Worm (Caenorhabditis elegans) whole organism, L4 larva: Measurements from ENCODE around the gene ZK455.5.

Source experiments
- F37D6.2 ChIP-seq: sonication (generic microtip); optimal IDR thresholded peaks from 2 replicates; lab custom pipeline; 2016; ENCODE audit warnings: mild to moderate bottlenecking, missing genetic modification characterization, missing compliant biosample characterization
- T20F7.1 ChIP-seq: fragments of 200-800 bp; sonication (Bioruptor generic); optimal IDR thresholded peaks from 2 replicates; lab custom pipeline; 2018; ENCODE audit warnings: mild to moderate bottlenecking, missing genetic modification characterization, missing compliant biosample characterization
- Y105C5A.15 ChIP-seq: fragments of 200-800 bp; sonication (Bioruptor generic); IDR thresholded peaks from 2 replicates; pipeline ENCODE4 v1.3.6; 2022; ENCODE audit warnings: missing genetic modification characterization, missing compliant biosample characterization
- Y5F2A.4 ChIP-seq: fragments of 200-800 bp; sonication (Bioruptor generic); optimal IDR thresholded peaks from 2 replicates; lab custom pipeline; 2018; ENCODE audit warnings: mild to moderate bottlenecking, missing genetic modification characterization, missing compliant biosample characterization
- Y75B8A.6 ChIP-seq: fragments of 200-800 bp; sonication (Bioruptor generic); IDR thresholded peaks from 2 replicates; pipeline ENCODE4 v1.3.6; 2022; ENCODE audit warnings: missing genetic modification reagents, missing genetic modification characterization, missing compliant biosample characterization
- aha-1 ChIP-seq: fragments of 150-350 bp; peaks from one replicate; lab custom pipeline; 2014; ENCODE audit warnings: missing biosample characterization, missing genetic modification characterization
- ceh-20 ChIP-seq: fragments of 200-800 bp; sonication (Bioruptor generic); IDR thresholded peaks from 2 replicates; pipeline ENCODE4 v1.3.6; 2022; ENCODE audit warnings: missing genetic modification reagents, missing genetic modification characterization, missing compliant biosample characterization
- ceh-82 ChIP-seq: sonication (generic microtip); optimal IDR thresholded peaks from 2 replicates; lab custom pipeline; 2017; ENCODE audit warnings: missing biosample characterization, missing genetic modification characterization
- ces-1 ChIP-seq: fragments of 150-350 bp; sonication (generic microtip); optimal IDR thresholded peaks from 4 replicates; lab custom pipeline; 2014; ENCODE audit warnings: missing biosample characterization, missing genetic modification reagents, missing genetic modification characterization
- cey-2 ChIP-seq: sonication (generic microtip); optimal IDR thresholded peaks from 3 replicates; lab custom pipeline; 2017; ENCODE audit warnings: missing genetic modification characterization, mild to moderate bottlenecking, missing compliant biosample characterization, antibody characterized with exemption, borderline replicate concordance; ENCODE audit not compliant: insufficient read depth
- ctbp-1 ChIP-seq: fragments of 200-800 bp; sonication (Bioruptor generic); IDR thresholded peaks from 2 replicates; pipeline ENCODE4 v1.3.6; 2022; ENCODE audit warnings: missing genetic modification reagents, missing genetic modification characterization, missing compliant biosample characterization
- daf-16 ChIP-seq, 3 experiments: sonication (generic microtip); optimal IDR thresholded peaks; 2 replicates each; lab custom pipeline; 2016 to 2017; ENCODE audit warnings: missing genetic modification characterization in 3 of 3, missing genetic modification reagents in 3 of 3, mild to moderate bottlenecking in 2 of 3, missing compliant biosample characterization in 2 of 3, missing biosample characterization in 1 of 3, moderate library complexity in 1 of 3
- daf-8 ChIP-seq: fragments of 200-800 bp; sonication (Bioruptor generic); IDR thresholded peaks from 2 replicates; pipeline ENCODE4 v1.3.6; 2022; ENCODE audit warnings: missing genetic modification characterization, missing compliant biosample characterization
- dmd-6 ChIP-seq: fragments of 200-800 bp; sonication (Bioruptor generic); IDR thresholded peaks from 2 replicates; pipeline ENCODE4 v1.3.6; 2022; ENCODE audit warnings: missing genetic modification reagents, missing genetic modification characterization, missing compliant biosample characterization
- dmd-9 ChIP-seq: fragments of 200-800 bp; sonication (Bioruptor generic); IDR thresholded peaks from 2 replicates; pipeline ENCODE4 v1.3.6; 2022; ENCODE audit warnings: missing genetic modification reagents, missing genetic modification characterization, missing compliant biosample characterization
- dve-1 ChIP-seq: sonication (generic microtip); optimal IDR thresholded peaks from 2 replicates; lab custom pipeline; 2017; ENCODE audit warnings: antibody characterized with exemption, mild to moderate bottlenecking, missing genetic modification characterization, missing compliant biosample characterization; ENCODE audit not compliant: insufficient read depth
- fos-1 ChIP-seq: fragments of 150-350 bp; optimal IDR thresholded peaks from 2 replicates; lab custom pipeline; 2014; ENCODE audit warnings: missing biosample characterization, missing genetic modification characterization
- gei-8 ChIP-seq: fragments of 200-800 bp; sonication (Bioruptor generic); optimal IDR thresholded peaks from 2 replicates; lab custom pipeline; 2018; ENCODE audit warnings: mild to moderate bottlenecking, missing genetic modification characterization, missing compliant biosample characterization
- hlh-11 ChIP-seq: fragments of 200-800 bp; sonication (Bioruptor generic); optimal IDR thresholded peaks from 2 replicates; lab custom pipeline; 2018; ENCODE audit warnings: mild to moderate bottlenecking, missing genetic modification characterization, missing compliant biosample characterization
- hlh-30 ChIP-seq: sonication (generic microtip); optimal IDR thresholded peaks from 2 replicates; lab custom pipeline; 2017; ENCODE audit warnings: antibody characterized with exemption, mild to moderate bottlenecking, missing genetic modification characterization, missing compliant biosample characterization; ENCODE audit not compliant: insufficient read depth
- lin-15B ChIP-seq: fragments of 150-350 bp; sonication (generic microtip); optimal IDR thresholded peaks from 3 replicates; lab custom pipeline; 2014; ENCODE audit warnings: missing biosample characterization, missing genetic modification characterization
- lin-29 ChIP-seq: fragments of 200-800 bp; sonication (Bioruptor generic); IDR thresholded peaks from 2 replicates; pipeline ENCODE4 v1.3.6; 2022; ENCODE audit warnings: missing genetic modification reagents, missing genetic modification characterization, missing compliant biosample characterization
- lin-39 ChIP-seq: fragments of 150-350 bp; optimal IDR thresholded peaks from 2 replicates; lab custom pipeline; 2014; ENCODE audit warnings: missing biosample characterization, missing genetic modification reagents, missing genetic modification characterization
- madf-5 ChIP-seq, 2 experiments: fragments of 200-800 bp; sonication (Bioruptor generic); IDR thresholded peaks; 2 replicates each; pipeline ENCODE4 v1.3.6; 2022; ENCODE audit warnings: missing compliant biosample characterization in 2 of 2, missing genetic modification characterization in 2 of 2
- madf-9 ChIP-seq: fragments of 200-800 bp; sonication (Bioruptor generic); conservative IDR thresholded peaks from 2 replicates; pipeline ENCODE4 v1.3.6; 2022; ENCODE audit warnings: missing genetic modification reagents, missing genetic modification characterization, missing compliant biosample characterization
- mdt-29 ChIP-seq: fragments of 200-800 bp; sonication (Bioruptor generic); IDR thresholded peaks from 2 replicates; pipeline ENCODE4 v1.3.6; 2022; ENCODE audit warnings: missing genetic modification reagents, missing genetic modification characterization, missing compliant biosample characterization
- mep-1 ChIP-seq: fragments of 150-350 bp; sonication (generic microtip); optimal IDR thresholded peaks from 3 replicates; lab custom pipeline; 2014; ENCODE audit warnings: missing biosample characterization, missing genetic modification characterization
- mes-2 ChIP-seq: sonication (generic microtip); optimal IDR thresholded peaks from 2 replicates; lab custom pipeline; 2016; ENCODE audit warnings: missing genotype, mild to moderate bottlenecking, missing genetic modification characterization, missing compliant biosample characterization; ENCODE audit not compliant: poor library complexity, severe bottlenecking
- nhr-10 ChIP-seq: fragments of 150-350 bp; optimal IDR thresholded peaks from 2 replicates; lab custom pipeline; 2014; ENCODE audit warnings: missing biosample characterization, missing genetic modification characterization
- nhr-111 ChIP-seq: fragments of 200-800 bp; sonication (Bioruptor generic); optimal IDR thresholded peaks from 2 replicates; lab custom pipeline; 2018; ENCODE audit warnings: mild to moderate bottlenecking, missing genetic modification characterization, missing compliant biosample characterization
- nhr-28 ChIP-seq: fragments of 150-350 bp; optimal IDR thresholded peaks from 2 replicates; lab custom pipeline; 2014; ENCODE audit warnings: missing biosample characterization, missing genetic modification characterization
- nhr-42 ChIP-seq: fragments of 200-800 bp; sonication (Bioruptor generic); IDR thresholded peaks from 2 replicates; pipeline ENCODE4 v1.3.6; 2022; ENCODE audit warnings: missing genetic modification characterization, missing compliant biosample characterization
- nhr-48 ChIP-seq: sonication (generic microtip); optimal IDR thresholded peaks from 2 replicates; lab custom pipeline; 2016; ENCODE audit warnings: mild to moderate bottlenecking, missing genetic modification characterization, missing compliant biosample characterization
- pha-4 ChIP-seq, 2 experiments: fragments of 150-350 bp in 1 of 2; fragments of 200-800 bp in 1 of 2; sonication (Bioruptor generic) in 1 of 2; IDR thresholded peaks in 1 of 2; optimal IDR thresholded peaks in 1 of 2; 2 replicates each; pipeline versions ENCODE4 v1.3.6 to Lab custom; 2014 to 2022; ENCODE audit warnings: missing genetic modification characterization in 2 of 2, missing genetic modification reagents in 2 of 2, missing biosample characterization in 1 of 2, missing compliant biosample characterization in 1 of 2
- php-3 ChIP-seq: fragments of 200-800 bp; sonication (Bioruptor generic); IDR thresholded peaks from 2 replicates; pipeline ENCODE4 v1.3.6; 2022; ENCODE audit warnings: missing genetic modification reagents, missing genetic modification characterization, missing compliant biosample characterization
- pqm-1 ChIP-seq: sonication (generic microtip); optimal IDR thresholded peaks from 2 replicates; lab custom pipeline; 2017; ENCODE audit warnings: missing biosample characterization, missing genetic modification characterization
- sdz-12 ChIP-seq: fragments of 200-800 bp; sonication (Bioruptor generic); optimal IDR thresholded peaks from 2 replicates; lab custom pipeline; 2018; ENCODE audit warnings: mild to moderate bottlenecking, missing genetic modification characterization, missing compliant biosample characterization
- set-16 ChIP-seq: fragments of 200-800 bp; sonication (Bioruptor generic); IDR thresholded peaks from 2 replicates; pipeline ENCODE4 v1.3.6; 2022; ENCODE audit warnings: missing genetic modification reagents, missing genetic modification characterization, missing compliant biosample characterization
- skn-1 ChIP-seq: fragments of 150-350 bp; optimal IDR thresholded peaks from 2 replicates; lab custom pipeline; 2014; ENCODE audit warnings: missing biosample characterization, missing genetic modification characterization
- tag-97 ChIP-seq: fragments of 200-800 bp; sonication (Bioruptor generic); IDR thresholded peaks from 2 replicates; pipeline ENCODE4 v1.3.6; 2022; ENCODE audit warnings: missing genetic modification characterization, missing compliant biosample characterization
- tra-1 ChIP-seq: fragments of 200-800 bp; sonication (Bioruptor generic); IDR thresholded peaks from 2 replicates; pipeline ENCODE4 v1.3.6; 2022; ENCODE audit warnings: missing genetic modification reagents, missing genetic modification characterization, missing compliant biosample characterization
- unc-130 ChIP-seq: sonication (generic microtip); optimal IDR thresholded peaks from 2 replicates; lab custom pipeline; 2016; ENCODE audit warnings: missing genetic modification reagents, missing genetic modification characterization, missing compliant biosample characterization
- zfp-2 ChIP-seq: sonication (generic microtip); optimal IDR thresholded peaks from 2 replicates; lab custom pipeline; 2016; ENCODE audit warnings: mild to moderate bottlenecking, missing genetic modification characterization, missing compliant biosample characterization
- zfp-3 ChIP-seq: fragments of 200-800 bp; sonication (Bioruptor generic); conservative IDR thresholded peaks from 2 replicates; pipeline ENCODE4 v1.3.6; 2022; ENCODE audit warnings: missing genetic modification reagents, missing genetic modification characterization, missing compliant biosample characterization
- ztf-11 ChIP-seq: fragments of 150-350 bp; optimal IDR thresholded peaks from 2 replicates; lab custom pipeline; 2014; ENCODE audit warnings: missing biosample characterization, missing genetic modification characterization
- ztf-7 ChIP-seq: fragments of 150-350 bp; optimal IDR thresholded peaks from 2 replicates; lab custom pipeline; 2014; ENCODE audit warnings: missing biosample characterization, missing genetic modification characterization

The ZK455.5 gene

ce11 chrX:11323225-11323624 is 3.5 kb downstream of the ZK455.5 start:
- no peak for TF ChIP-seq ceh-82 (tag; lab: Kevin White, UChicago)
- no peak for TF ChIP-seq fos-1 (tag; lab: Kevin White, UChicago)
- no peak for TF ChIP-seq ces-1 (GFP tag; lab: Kevin White, UChicago)
- TF ChIP-seq nhr-111 = no peak
- no peak for TF ChIP-seq set-16 (GFP tag; lab: Robert Waterston, UW)
- no peak for TF ChIP-seq tra-1
- no peak for TF ChIP-seq ceh-20 (GFP tag; lab: Robert Waterston, UW)
- TF ChIP-seq dmd-9 (GFP tag; lab: Robert Waterston, UW) = no peak
- no peak for TF ChIP-seq unc-130 (GFP tag; lab: Kevin White, UChicago)
- no peak for TF ChIP-seq daf-16 (GFP tag; optimal IDR thresholded peaks at IDR 0.05; lab: Kevin White, UChicago)
- TF ChIP-seq daf-16 (tag; optimal IDR thresholded peaks at IDR 0.05; lab: Kevin White, UChicago) = peak; percentile 40
- TF ChIP-seq Y105C5A.15 (GFP tag; lab: Robert Waterston, UW) = no peak
- TF ChIP-seq hlh-30 (tag; lab: Kevin White, UChicago) = no peak
- TF ChIP-seq mep-1 (tag; lab: Kevin White, UChicago) = no peak
- no peak for TF ChIP-seq sdz-12 (GFP tag; lab: Kevin White, UChicago)
- TF ChIP-seq Y5F2A.4 (GFP tag; lab: Kevin White, UChicago) = no peak
- TF ChIP-seq mdt-29 (GFP tag; lab: Robert Waterston, UW) = no peak
- no peak for TF ChIP-seq pha-4 (GFP tag; IDR thresholded peaks at IDR 0.05; lab: Robert Waterston, UW)
- no peak for TF ChIP-seq pha-4 (tag; optimal IDR thresholded peaks at IDR 0.05; lab: Kevin White, UChicago)
- no peak for TF ChIP-seq T20F7.1 (GFP tag; lab: Kevin White, UChicago)
- no peak for TF ChIP-seq lin-29
- TF ChIP-seq F37D6.2 (tag; lab: Kevin White, UChicago) = no peak
- TF ChIP-seq skn-1 (tag; lab: Kevin White, UChicago) = no peak
- no peak for TF ChIP-seq ztf-11
- peak; percentile 13 for TF ChIP-seq nhr-28 (tag; lab: Kevin White, UChicago)
- TF ChIP-seq lin-15B (tag; lab: Kevin White, UChicago) = no peak
- no peak for TF ChIP-seq tag-97 (GFP tag; lab: Robert Waterston, UW)
- TF ChIP-seq lin-39 = no peak
- TF ChIP-seq ctbp-1 = no peak
- no peak for TF ChIP-seq madf-9 (GFP tag; lab: Robert Waterston, UW)
- TF ChIP-seq cey-2 (tag; lab: Kevin White, UChicago) = no peak
- peak; percentile 5 for TF ChIP-seq aha-1 (tag; lab: Kevin White, UChicago)
- no peak for TF ChIP-seq ztf-7 (tag; lab: Kevin White, UChicago)
- no peak for TF ChIP-seq gei-8 (GFP tag; lab: Kevin White, UChicago)
- peak; percentile 44; the same call in 1 of the 2 replicates for TF ChIP-seq dmd-6 (GFP tag; lab: Robert Waterston, UW)
- TF ChIP-seq Y75B8A.6 (GFP tag; lab: Robert Waterston, UW) = no peak
- TF ChIP-seq mes-2 = no peak
- TF ChIP-seq pqm-1 = peak; percentile 80
- TF ChIP-seq hlh-11 (tag; lab: Kevin White, UChicago) = no peak
- no peak for TF ChIP-seq nhr-48 (tag; lab: Kevin White, UChicago)
- TF ChIP-seq nhr-42 = no peak
- TF ChIP-seq, all 104 proteins: peak for 5

DNA sequence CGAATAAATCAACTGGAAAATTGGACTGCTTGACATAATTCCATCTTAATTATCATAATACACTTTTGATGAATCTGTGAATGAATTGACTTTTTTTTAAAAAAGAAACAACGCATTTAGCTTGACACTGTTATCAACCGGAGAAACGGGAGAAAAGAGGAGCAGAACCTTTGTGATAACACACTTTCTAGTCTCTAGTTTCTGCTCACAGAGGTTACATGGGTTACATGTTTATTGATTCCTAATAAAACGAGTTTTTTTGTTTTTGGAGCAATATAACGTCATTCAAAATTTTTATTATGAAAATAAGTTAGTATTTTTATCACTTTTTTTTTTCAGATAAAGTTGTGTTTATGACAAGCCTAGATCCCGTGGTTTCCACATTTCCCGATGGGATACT is 8.8 kb downstream of the ZK455.5 start, which contains the start of gene hizr-1:
TSS of gene hizr-1 (plus strand) at position 340 of the 400 bp plus-strand sequence.
- peak; percentile 68 for TF ChIP-seq nhr-28 (tag; lab: Kevin White, UChicago)
- no peak for TF ChIP-seq daf-16 (GFP tag; optimal IDR thresholded peaks at IDR 0.05; lab: Kevin White, UChicago)
- peak; percentile 68 for TF ChIP-seq daf-16 (tag; optimal IDR thresholded peaks at IDR 0.05; lab: Kevin White, UChicago)
- no peak for TF ChIP-seq madf-5 (GFP tag; IDR thresholded peaks at IDR 0.05; lab: Robert Waterston, UW)
- no peak for TF ChIP-seq nhr-10 (tag; lab: Kevin White, UChicago)
- TF ChIP-seq aha-1 (tag; lab: Kevin White, UChicago) = peak; percentile 1
- no peak for TF ChIP-seq zfp-2 (tag; lab: Kevin White, UChicago)
- TF ChIP-seq Y105C5A.15 (GFP tag; lab: Robert Waterston, UW) = no peak
- TF ChIP-seq ces-1 (GFP tag; lab: Kevin White, UChicago) = no peak
- TF ChIP-seq php-3 (GFP tag; lab: Robert Waterston, UW) = peak; percentile 15; the same call in 1 of the 2 replicates
- no peak for TF ChIP-seq zfp-3 (GFP tag; lab: Robert Waterston, UW)
- TF ChIP-seq pqm-1 = peak; percentile 68
- peak; percentile 26 for TF ChIP-seq hlh-11 (tag; lab: Kevin White, UChicago)
- no peak for TF ChIP-seq daf-8
- TF ChIP-seq dve-1 (tag; lab: Kevin White, UChicago) = peak; percentile 36
